Fruit fly (Drosophila melanogaster) S2 (cell line): Measurements from ENCODE around the gene Gp93.

Experiments
- CG8478 ChIP-seq: fragments of >200 bp; optimal IDR thresholded peaks from 2 replicates; lab custom pipeline; 2018
- CTCF ChIP-seq, 2 experiments: fragments of >200 bp; optimal IDR thresholded peaks; 2 replicates each; lab custom pipeline; 2018

DNA sequence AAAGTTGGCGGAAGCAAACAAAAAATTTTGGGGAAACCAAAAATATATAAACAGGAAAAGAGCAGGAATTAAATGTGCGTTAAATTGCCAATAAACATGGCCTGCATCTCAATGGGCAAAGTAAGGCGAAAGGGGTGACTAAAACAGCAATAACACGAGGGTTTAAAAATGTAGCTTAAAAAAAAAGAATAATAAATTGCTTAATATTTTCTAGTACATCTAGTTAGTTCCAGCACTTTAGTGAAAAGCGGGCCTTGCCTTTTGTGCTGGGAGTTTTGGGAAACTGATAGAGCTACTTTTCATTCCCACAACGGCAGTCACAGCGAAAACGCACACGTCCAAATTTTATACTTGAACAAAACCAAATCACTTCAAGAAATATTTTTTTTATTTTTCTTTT is 36.4 kb upstream of the Gp93 start, which contains the start of gene mil:
- TF ChIP-seq CG8478 (lab: Kevin White, UChicago) = no peak
- TF ChIP-seq CTCF (optimal IDR thresholded peaks at IDR 0.05; lab: Kevin White, UChicago) = no peak
